Worm (Caenorhabditis elegans) whole organism, L4/young adult: Measurements from ENCODE around the gene srd-35.

ENCODE experiments used
- W03F9.2 ChIP-seq: fragments of 150-350 bp; optimal IDR thresholded peaks from 2 replicates; lab custom pipeline; 2014; ENCODE audit warnings: missing biosample characterization, missing genetic modification characterization
- him-1 ChIP-seq: sonication (generic microtip); optimal IDR thresholded peaks from 2 replicates; lab custom pipeline; 2016; ENCODE audit warnings: missing genotype, missing genetic modification reagents, missing genetic modification characterization, missing compliant biosample characterization

DNA sequence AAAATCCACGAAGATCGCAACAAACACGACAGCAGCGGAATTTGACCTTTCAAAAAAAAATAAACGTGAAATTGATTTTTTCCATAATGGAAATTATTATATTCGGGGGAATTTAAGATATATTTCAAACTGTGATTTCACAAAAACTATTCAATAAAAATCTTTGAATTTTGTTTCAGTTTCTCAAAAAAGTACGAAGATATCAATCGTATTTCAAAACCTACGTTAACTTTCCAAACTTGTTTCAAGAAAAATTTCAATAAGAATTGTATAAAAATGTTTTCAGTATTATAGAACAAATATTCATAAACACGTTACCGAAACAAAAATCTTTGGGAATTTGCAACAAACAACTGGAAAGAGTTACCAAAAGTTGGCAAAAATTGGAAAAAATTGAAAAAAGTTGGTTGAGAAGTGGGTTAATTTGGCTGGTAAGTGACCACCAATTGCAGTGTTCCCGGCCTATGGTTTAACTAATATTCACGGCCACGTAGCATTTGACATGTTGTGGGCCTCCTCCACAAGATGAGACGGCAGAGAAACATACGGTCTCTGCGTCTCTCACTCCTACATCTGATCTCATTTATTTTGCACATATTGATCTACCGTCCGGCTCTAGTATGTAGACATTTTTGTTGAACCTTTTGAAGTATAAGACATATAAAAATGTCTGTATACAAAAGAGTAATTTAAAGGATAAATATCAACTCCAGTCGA is 13.2 kb upstream of the srd-35 start, which contains the start of the genes T16G1.9 and T16G1.18:
- no peak for TF ChIP-seq W03F9.2 (tag; lab: Kevin White, UChicago)
- TF ChIP-seq him-1 (tag; lab: Kevin White, UChicago): no peak
